Fruit fly (Drosophila melanogaster) whole organism, prepupa: ENCODE results near the gene Lsp1alpha.
A peak's percentile ranks its signal among the peaks of the same experiment; 100 is the strongest.

Source experiments
- CG10631 ChIP-seq: fragments of 200-800 bp; sonication (Bioruptor generic); optimal IDR thresholded peaks from 2 replicates; lab custom pipeline; 2016; ENCODE audit warnings: missing biosample characterization, missing genetic modification characterization
- CG11294 ChIP-seq: fragments of 200-800 bp; sonication (Bioruptor generic); IDR thresholded peaks from 2 replicates; pipeline ENCODE4 v1.3.6; 2022; ENCODE audit warnings: missing biosample characterization, missing genetic modification characterization
- CG11762 ChIP-seq: fragments of 200-800 bp; sonication (Bioruptor generic); optimal IDR thresholded peaks from 3 replicates; lab custom pipeline; 2016; ENCODE audit warnings: missing biosample characterization, missing genetic modification characterization; ENCODE audit not compliant: insufficient read depth
- CG11902 ChIP-seq: fragments of 200-800 bp; sonication (Bioruptor generic); optimal IDR thresholded peaks from 3 replicates; lab custom pipeline; 2016; ENCODE audit warnings: missing biosample characterization, missing genetic modification characterization
- CG15336 ChIP-seq: fragments of 200-800 bp; sonication (Bioruptor generic); IDR thresholded peaks from 2 replicates; pipeline ENCODE4 v1.3.6; 2022; ENCODE audit warnings: missing biosample characterization, missing genetic modification characterization
- CG1621 ChIP-seq: fragments of 200-800 bp; sonication (Bioruptor generic); optimal IDR thresholded peaks from 3 replicates; lab custom pipeline; 2018; ENCODE audit warnings: missing biosample characterization, mild to moderate bottlenecking, missing genetic modification characterization
- CG16779 ChIP-seq: fragments of 200-800 bp; sonication (Bioruptor generic); optimal IDR thresholded peaks from 3 replicates; lab custom pipeline; 2017; ENCODE audit warnings: missing biosample characterization, mild to moderate bottlenecking, missing genetic modification characterization
- CG3032 ChIP-seq: fragments of 200-800 bp; optimal IDR thresholded peaks from 2 replicates; lab custom pipeline; 2019; ENCODE audit warnings: missing biosample characterization, mild to moderate bottlenecking, missing genetic modification characterization, moderate library complexity
- CG31627 ChIP-seq: fragments of 200-800 bp; sonication (Bioruptor generic); optimal IDR thresholded peaks from 3 replicates; lab custom pipeline; 2016; ENCODE audit warnings: missing biosample characterization, missing genetic modification characterization
- CG34406 ChIP-seq: fragments of 200-800 bp; sonication (Bioruptor generic); optimal IDR thresholded peaks from 3 replicates; lab custom pipeline; 2016; ENCODE audit warnings: missing biosample characterization, missing genetic modification characterization
- CG4318 ChIP-seq: fragments of 200-800 bp; sonication (Bioruptor generic); optimal IDR thresholded peaks from 3 replicates; lab custom pipeline; 2017; ENCODE audit warnings: missing biosample characterization, mild to moderate bottlenecking, missing genetic modification characterization
- CG6163 ChIP-seq: fragments of 200-800 bp; sonication (Bioruptor generic); IDR thresholded peaks from 3 replicates; pipeline ENCODE4 v1.3.6; 2022; ENCODE audit warnings: missing biosample characterization, missing genetic modification characterization
- CG6276 ChIP-seq: fragments of 200-800 bp; sonication (Bioruptor generic); optimal IDR thresholded peaks from 2 replicates; lab custom pipeline; 2017; ENCODE audit warnings: missing biosample characterization, mild to moderate bottlenecking, missing genetic modification characterization
- CG6792 ChIP-seq: fragments of 200-800 bp; sonication (Bioruptor generic); optimal IDR thresholded peaks from 3 replicates; lab custom pipeline; 2016; ENCODE audit warnings: missing biosample characterization, missing genetic modification characterization
- CG6854 ChIP-seq: fragments of 200-800 bp; sonication (Bioruptor generic); optimal IDR thresholded peaks from 2 replicates; lab custom pipeline; 2017; ENCODE audit warnings: missing biosample characterization, mild to moderate bottlenecking, missing genetic modification characterization
- CG8119 ChIP-seq: fragments of 200-800 bp; sonication (Bioruptor generic); IDR thresholded peaks from 3 replicates; pipeline ENCODE4 v1.3.6; 2022; ENCODE audit warnings: missing biosample characterization, missing genetic modification characterization
- CG8319 ChIP-seq: fragments of 200-800 bp; sonication (Bioruptor generic); optimal IDR thresholded peaks from 3 replicates; lab custom pipeline; 2016; ENCODE audit warnings: missing biosample characterization, missing genetic modification characterization
- CG8632 ChIP-seq: fragments of 200-800 bp; sonication (Bioruptor generic); optimal IDR thresholded peaks from 3 replicates; lab custom pipeline; 2016; ENCODE audit warnings: missing biosample characterization, missing genetic modification characterization
- CG9139 ChIP-seq: fragments of 200-800 bp; sonication (Bioruptor generic); optimal IDR thresholded peaks from 3 replicates; lab custom pipeline; 2017; ENCODE audit warnings: missing biosample characterization, mild to moderate bottlenecking, missing genetic modification characterization
- Eip75B ChIP-seq: fragments of 200-800 bp; sonication (Bioruptor generic); optimal IDR thresholded peaks from 3 replicates; lab custom pipeline; 2016; ENCODE audit warnings: missing biosample characterization, missing genetic modification characterization
- Eip78C ChIP-seq: fragments of 200-800 bp; sonication (Bioruptor generic); peaks from one replicate; lab custom pipeline; 2016; ENCODE audit warnings: missing biosample characterization, missing genetic modification characterization
- Eip93F ChIP-seq: fragments of 200-800 bp; sonication (Bioruptor generic); optimal IDR thresholded peaks from 2 replicates; lab custom pipeline; 2016; ENCODE audit warnings: missing biosample characterization, mild to moderate bottlenecking, missing genetic modification characterization
- Ets21C ChIP-seq: fragments of 200-800 bp; sonication (Bioruptor generic); optimal IDR thresholded peaks from 3 replicates; lab custom pipeline; 2016; ENCODE audit warnings: missing biosample characterization, missing genetic modification characterization
- Ets96B ChIP-seq: fragments of 200-800 bp; optimal IDR thresholded peaks from 2 replicates; lab custom pipeline; 2019; ENCODE audit warnings: missing biosample characterization, mild to moderate bottlenecking, missing genetic modification characterization, moderate library complexity
- Gug ChIP-seq: fragments of 200-800 bp; sonication (Bioruptor generic); IDR thresholded peaks from 2 replicates; pipeline ENCODE4 v1.3.6; 2022; ENCODE audit warnings: missing biosample characterization, missing genetic modification characterization
- Hr39 ChIP-seq: fragments of 200-800 bp; sonication (Bioruptor generic); optimal IDR thresholded peaks from 2 replicates; lab custom pipeline; 2016; ENCODE audit warnings: missing biosample characterization, missing genetic modification characterization
- Hr4 ChIP-seq: fragments of 200-800 bp; sonication (Bioruptor generic); optimal IDR thresholded peaks from 3 replicates; lab custom pipeline; 2016; ENCODE audit warnings: missing biosample characterization, missing genetic modification characterization
- Lpt ChIP-seq: fragments of 200-800 bp; sonication (Bioruptor generic); optimal IDR thresholded peaks from 3 replicates; lab custom pipeline; 2016; ENCODE audit warnings: missing biosample characterization, missing genetic modification characterization
- Met ChIP-seq: fragments of 200-800 bp; sonication (Bioruptor generic); optimal IDR thresholded peaks from 3 replicates; lab custom pipeline; 2016; ENCODE audit warnings: missing biosample characterization, missing genetic modification characterization
- Sox14 ChIP-seq: fragments of 200-800 bp; sonication (Bioruptor generic); optimal IDR thresholded peaks from 3 replicates; lab custom pipeline; 2016; ENCODE audit warnings: missing biosample characterization, missing genetic modification characterization
- Sox15 ChIP-seq: fragments of 200-800 bp; sonication (Bioruptor generic); optimal IDR thresholded peaks from 3 replicates; lab custom pipeline; 2016; ENCODE audit warnings: missing biosample characterization, missing genetic modification characterization
- achi ChIP-seq: fragments of 200-800 bp; sonication (Bioruptor generic); optimal IDR thresholded peaks from 3 replicates; lab custom pipeline; 2016; ENCODE audit warnings: missing biosample characterization, missing genetic modification characterization
- cyc ChIP-seq: fragments of 200-800 bp; sonication (Bioruptor generic); optimal IDR thresholded peaks from 3 replicates; lab custom pipeline; 2016; ENCODE audit warnings: missing biosample characterization, missing genetic modification characterization
- dac ChIP-seq: fragments of 200-800 bp; sonication (Bioruptor generic); optimal IDR thresholded peaks from 2 replicates; lab custom pipeline; 2017; ENCODE audit warnings: missing biosample characterization, mild to moderate bottlenecking, missing genetic modification characterization
- dsx ChIP-seq: fragments of 200-800 bp; optimal IDR thresholded peaks from 3 replicates; lab custom pipeline; 2019; ENCODE audit warnings: missing biosample characterization, mild to moderate bottlenecking, missing genetic modification characterization, moderate library complexity; ENCODE audit not compliant: poor library complexity, severe bottlenecking
- eg ChIP-seq: fragments of 200-800 bp; sonication (Bioruptor generic); IDR thresholded peaks from 3 replicates; pipeline ENCODE4 v1.3.6; 2022; ENCODE audit warnings: missing biosample characterization, missing genetic modification characterization
- esn ChIP-seq: fragments of 200-800 bp; sonication (Bioruptor generic); optimal IDR thresholded peaks from 2 replicates; lab custom pipeline; 2016; ENCODE audit warnings: missing biosample characterization, mild to moderate bottlenecking, missing genetic modification characterization, moderate library complexity
- fd59A ChIP-seq: fragments of 200-800 bp; sonication (Bioruptor generic); optimal IDR thresholded peaks from 2 replicates; lab custom pipeline; 2017; ENCODE audit warnings: missing biosample characterization, mild to moderate bottlenecking, missing genetic modification characterization, missing genetic modification reagents
- fd85E ChIP-seq: fragments of 200-800 bp; sonication (Bioruptor generic); optimal IDR thresholded peaks from 3 replicates; lab custom pipeline; 2016; ENCODE audit warnings: missing biosample characterization, missing genetic modification characterization
- fkh ChIP-seq: fragments of 200-800 bp; sonication (Bioruptor generic); optimal IDR thresholded peaks from 3 replicates; lab custom pipeline; 2017; ENCODE audit warnings: missing biosample characterization, mild to moderate bottlenecking, missing genetic modification characterization, moderate library complexity
- salr ChIP-seq, 2 experiments: fragments of 200-800 bp; sonication (Bioruptor generic); optimal IDR thresholded peaks; 3 replicates each; lab custom pipeline; 2016 to 2018; ENCODE audit warnings: missing biosample characterization in 2 of 2, missing genetic modification characterization in 2 of 2, mild to moderate bottlenecking in 1 of 2
- spab ChIP-seq: fragments of 200-800 bp; sonication (Bioruptor generic); optimal IDR thresholded peaks from 2 replicates; lab custom pipeline; 2017; ENCODE audit warnings: missing biosample characterization, mild to moderate bottlenecking, missing genetic modification characterization, missing genetic modification reagents
- ss ChIP-seq, 2 experiments: fragments of 200-800 bp; sonication (Bioruptor generic); optimal IDR thresholded peaks; 2 replicates in 1 of 2; 3 replicates in 1 of 2; lab custom pipeline; 2017 to 2018; ENCODE audit warnings: mild to moderate bottlenecking in 2 of 2, missing biosample characterization in 2 of 2, missing genetic modification characterization in 2 of 2, moderate library complexity in 1 of 2
- svp ChIP-seq: fragments of 200-800 bp; sonication (Bioruptor generic); peaks from one replicate; lab custom pipeline; 2016; ENCODE audit warnings: missing biosample characterization, missing genetic modification characterization
- topi ChIP-seq: fragments of 200-800 bp; sonication (Bioruptor generic); optimal IDR thresholded peaks from 3 replicates; lab custom pipeline; 2016; ENCODE audit warnings: missing biosample characterization, missing genetic modification characterization
- vri ChIP-seq: fragments of 200-800 bp; sonication (Bioruptor generic); optimal IDR thresholded peaks from 3 replicates; lab custom pipeline; 2016; ENCODE audit warnings: missing biosample characterization, mild to moderate bottlenecking, missing genetic modification characterization

The Lsp1alpha gene

dm6 chrX:12507589-12507988 lies 17.5 kb downstream of the Lsp1alpha start (continued):
- TF ChIP-seq Eip93F (GFP tag; lab: Kevin White, UChicago) (no peak), CG10631 (GFP tag; lab: Kevin White, UChicago) (peak; percentile 65), dsx (GFP tag; lab: Kevin White, UChicago) (peak; percentile 62), CG6163 (GFP tag; lab: Robert Waterston, UW) (peak; percentile 78), svp (GFP tag; lab: Kevin White, UChicago) (peak; percentile 88), Hr4 (GFP tag; lab: Kevin White, UChicago) (peak; percentile 25), Met (GFP tag; lab: Kevin White, UChicago) (peak; percentile 52), CG16779 (tag; lab: Kevin White, UChicago) (no peak), spab (GFP tag; lab: Kevin White, UChicago) (peak; percentile 59), CG8119 (GFP tag; lab: Robert Waterston, UW) (peak; percentile 67), achi (GFP tag; lab: Kevin White, UChicago) (peak; percentile 64), CG15336 (GFP tag; lab: Robert Waterston, UW) (peak; percentile 75), CG11902 (no peak), ss (GFP tag; optimal IDR thresholded peaks at IDR 0.05; lab: Kevin White, UChicago) (peak; percentile 30 to 90), cyc (GFP tag; lab: Kevin White, UChicago) (peak; percentile 51), Hr39 (GFP tag; lab: Kevin White, UChicago) (peak; percentile 29), vri (GFP tag; lab: Kevin White, UChicago) (peak; percentile 2), topi (GFP tag; lab: Kevin White, UChicago) (peak; percentile 70)

- TF ChIP-seq CG6854 (GFP tag; lab: Kevin White, UChicago) (peak; percentile 86), fd85E (peak; percentile 70), CG6163 (GFP tag; lab: Robert Waterston, UW) (peak; percentile 94), fd59A (peak; percentile 75), Sox15 (GFP tag; lab: Kevin White, UChicago) (peak; percentile 80), eg (peak; percentile 90), topi (GFP tag; lab: Kevin White, UChicago) (peak; percentile 94), CG31627 (GFP tag; lab: Kevin White, UChicago) (peak; percentile 93), dac (peak; percentile 43), fkh (GFP tag; lab: Kevin White, UChicago) (no peak), Eip78C (GFP tag; lab: Kevin White, UChicago) (peak; percentile 97), Gug (peak; percentile 88), CG15336 (GFP tag; lab: Robert Waterston, UW) (peak; percentile 86), ss (GFP tag; optimal IDR thresholded peaks at IDR 0.05; lab: Kevin White, UChicago) (peak; percentile 83 to 88), CG4318 (GFP tag; lab: Kevin White, UChicago) (peak; percentile 69), CG6276 (GFP tag; lab: Kevin White, UChicago) (peak; percentile 79), Sox14 (peak; percentile 94), CG6792 (GFP tag; lab: Kevin White, UChicago) (peak; percentile 92), esn (GFP tag; lab: Kevin White, UChicago) (peak; percentile 96), CG3032 (tag; lab: Kevin White, UChicago) (peak; percentile 78), CG11294 (GFP tag; lab: Robert Waterston, UW) (peak; percentile 80), CG1621 (tag; lab: Kevin White, UChicago) (peak; percentile 82), Lpt (GFP tag; lab: Kevin White, UChicago) (peak; percentile 85), CG10631 (GFP tag; lab: Kevin White, UChicago) (peak; percentile 93), Eip93F (GFP tag; lab: Kevin White, UChicago) (peak; percentile 72), CG11902 (peak; percentile 79), salr (GFP tag; optimal IDR thresholded peaks at IDR 0.05; lab: Kevin White, UChicago) (peak; percentile 80 to 83), Ets96B (peak; percentile 60), CG34406 (peak; percentile 89), CG8632 (GFP tag; lab: Kevin White, UChicago) (peak; percentile 89), CG9139 (GFP tag; lab: Kevin White, UChicago) (peak; percentile 63), Ets21C (GFP tag; lab: Kevin White, UChicago) (peak; percentile 86), CG11762 (GFP tag; lab: Kevin White, UChicago) (peak; percentile 87), Eip75B (GFP tag; lab: Kevin White, UChicago) (peak; percentile 92), vri (GFP tag; lab: Kevin White, UChicago) (peak; percentile 90), cyc (GFP tag; lab: Kevin White, UChicago) (peak; percentile 94), spab (GFP tag; lab: Kevin White, UChicago) (peak; percentile 77), CG8319 (peak; percentile 86)
Measured at dm6 chrX:12510750-12511649, 20.9 kb downstream of the Lsp1alpha start.
